Worm (Caenorhabditis elegans) whole organism, young adult: ENCODE measurements around the gene nars-2.

Experiments used
- F57A8.1 ChIP-seq: fragments of 200-800 bp; sonication (Bioruptor generic); optimal IDR thresholded peaks from 2 replicates; lab custom pipeline; 2018; ENCODE audit warnings: mild to moderate bottlenecking, missing genetic modification characterization, moderate library complexity, missing compliant biosample characterization
- K12H6.12 ChIP-seq: fragments of 200-800 bp; sonication (Bioruptor generic); optimal IDR thresholded peaks from 2 replicates; lab custom pipeline; 2018; ENCODE audit warnings: mild to moderate bottlenecking, missing genetic modification characterization, missing compliant biosample characterization
- athp-1 ChIP-seq: sonication (generic microtip); optimal IDR thresholded peaks from 2 replicates; lab custom pipeline; 2017; ENCODE audit warnings: mild to moderate bottlenecking, missing genetic modification characterization, missing compliant biosample characterization
- hmg-1.2 ChIP-seq: fragments of 200-800 bp; sonication (Bioruptor generic); IDR thresholded peaks from 2 replicates; pipeline ENCODE4 v1.3.6; 2022; ENCODE audit warnings: missing genetic modification reagents, missing genetic modification characterization, missing compliant biosample characterization
- hsf-1 ChIP-seq: fragments of 200-800 bp; sonication (Bioruptor generic); IDR thresholded peaks from 2 replicates; pipeline ENCODE4 v1.3.6; 2022; ENCODE audit warnings: missing genetic modification reagents, missing genetic modification characterization, missing compliant biosample characterization
- lin-26 ChIP-seq: fragments of 200-800 bp; sonication (Bioruptor generic); IDR thresholded peaks from 2 replicates; pipeline ENCODE4 v1.3.6; 2022; ENCODE audit warnings: missing genetic modification reagents, missing genetic modification characterization, missing compliant biosample characterization
- lin-35 ChIP-seq, 3 experiments: fragments of 150-350 bp in 2 of 3; sonication (generic microtip) in 1 of 3; optimal IDR thresholded peaks; 2 replicates each; lab custom pipeline; 2014 to 2018; ENCODE audit warnings: missing biosample characterization in 3 of 3, missing genetic modification characterization in 3 of 3, missing genetic modification reagents in 3 of 3
- mel-28 ChIP-seq: sonication (generic microtip); optimal IDR thresholded peaks from 2 replicates; lab custom pipeline; 2016; ENCODE audit warnings: borderline replicate concordance, mild to moderate bottlenecking, missing genetic modification characterization, missing compliant biosample characterization
- nfya-1 ChIP-seq: sonication (generic microtip); optimal IDR thresholded peaks from 2 replicates; lab custom pipeline; 2017; ENCODE audit warnings: antibody characterized with exemption, missing compliant biosample characterization, missing genetic modification characterization, borderline replicate concordance; ENCODE audit not compliant: insufficient read depth
- snpc-4 ChIP-seq, 5 experiments: fragments of 150-350 bp in 1 of 5; sonication (generic microtip) in 4 of 5; optimal IDR thresholded peaks; 2 replicates each; lab custom pipeline; 2014 to 2018; ENCODE audit warnings: missing genetic modification characterization in 5 of 5, missing biosample characterization in 3 of 5, antibody characterized with exemption in 2 of 5, mild to moderate bottlenecking in 2 of 5, missing compliant biosample characterization in 2 of 5, missing genotype in 2 of 5, moderate library complexity in 2 of 5, missing genetic modification reagents in 1 of 5
- unc-62 ChIP-seq: fragments of 150-350 bp; optimal IDR thresholded peaks from 2 replicates; lab custom pipeline; 2014; ENCODE audit warnings: missing biosample characterization, missing genetic modification reagents, missing genetic modification characterization
- ztf-6 ChIP-seq: fragments of 200-800 bp; sonication (Bioruptor generic); IDR thresholded peaks from 2 replicates; pipeline ENCODE4 v1.3.6; 2022; ENCODE audit warnings: missing genetic modification reagents, missing genetic modification characterization, missing compliant biosample characterization

- no peak for TF ChIP-seq F57A8.1 (GFP tag; lab: Kevin White, UChicago)
- TF ChIP-seq snpc-4 (GFP tag; optimal IDR thresholded peaks at IDR 0.05; lab: Kevin White, UChicago) = no peak
- peak in 1 of 4 experiments; percentile 2 for TF ChIP-seq snpc-4 (tag; optimal IDR thresholded peaks at IDR 0.05; lab: Kevin White, UChicago)
- no peak for TF ChIP-seq K12H6.12
- no peak for TF ChIP-seq hsf-1 (GFP tag; lab: Robert Waterston, UW)
- no peak for TF ChIP-seq mel-28 (tag; lab: Kevin White, UChicago)
- no peak for TF ChIP-seq athp-1 (tag; lab: Kevin White, UChicago)
- TF ChIP-seq hmg-1.2 (GFP tag; lab: Robert Waterston, UW) = peak; percentile 87
- no peak for TF ChIP-seq ztf-6 (GFP tag; lab: Robert Waterston, UW)
- no peak for TF ChIP-seq nfya-1
- TF ChIP-seq lin-35 (GFP tag; optimal IDR thresholded peaks at IDR 0.05; lab: Kevin White, UChicago) = no peak
- no peak for TF ChIP-seq lin-26
- TF ChIP-seq unc-62 (GFP tag; lab: Kevin White, UChicago) = no peak
These were observed 55.7 kb downstream of the nars-2 start for ce11 chrIII:11444796-11445386.
